Worm (Caenorhabditis elegans) whole organism, L1 larva: Measurements from ENCODE around the gene C46F9.5.

Experiments
- lin-39 ChIP-seq: fragments of 150-350 bp; optimal IDR thresholded peaks from 2 replicates; lab custom pipeline; 2014; ENCODE audit warnings: missing biosample characterization, missing genetic modification reagents, missing genetic modification characterization
- lsy-2 ChIP-seq, 2 experiments: fragments of 150-350 bp; optimal IDR thresholded peaks; 2 replicates each; lab custom pipeline; 2014; ENCODE audit warnings: missing biosample characterization in 2 of 2, missing genetic modification characterization in 2 of 2
- nhr-12 ChIP-seq: sonication (generic microtip); optimal IDR thresholded peaks from 2 replicates; lab custom pipeline; 2017; ENCODE audit warnings: missing biosample characterization, missing genetic modification characterization
- nhr-77 ChIP-seq: fragments of 150-350 bp; optimal IDR thresholded peaks from 2 replicates; lab custom pipeline; 2014; ENCODE audit warnings: missing biosample characterization, missing genetic modification characterization
- pqm-1 ChIP-seq: sonication (generic microtip); optimal IDR thresholded peaks from 3 replicates; lab custom pipeline; 2017; ENCODE audit warnings: missing biosample characterization, missing genetic modification characterization
- zag-1 ChIP-seq: fragments of 150-350 bp; optimal IDR thresholded peaks from 2 replicates; lab custom pipeline; 2014; ENCODE audit warnings: missing biosample characterization, missing genetic modification characterization
- ztf-4 ChIP-seq: fragments of 150-350 bp; optimal IDR thresholded peaks from 2 replicates; lab custom pipeline; 2014; ENCODE audit warnings: missing biosample characterization, missing genetic modification characterization

DNA sequence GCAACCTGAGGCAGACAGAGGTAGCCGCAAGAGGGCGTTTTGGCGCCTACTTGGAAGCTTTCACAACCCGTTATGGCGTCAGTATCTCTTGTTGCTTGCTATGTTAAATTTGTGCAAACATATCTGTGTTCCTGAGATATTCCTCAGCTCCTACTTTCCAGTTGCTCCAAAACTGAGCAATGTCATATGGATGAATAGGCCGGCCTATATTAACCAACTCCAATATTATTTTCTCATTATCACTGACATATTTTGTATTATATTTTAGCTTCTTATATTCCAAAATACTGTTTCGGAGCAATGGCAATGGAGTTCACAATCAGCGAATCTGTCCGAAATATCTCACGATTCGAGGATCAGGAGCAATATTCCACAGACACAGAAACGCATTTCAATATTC, 19.7 kb upstream of the C46F9.5 start, which contains the start of gene math-13:
- TF ChIP-seq ztf-4 (tag; lab: Kevin White, UChicago) (no peak), lin-39 (tag; lab: Kevin White, UChicago) (no peak), lsy-2 (tag; optimal IDR thresholded peaks at IDR 0.05; lab: Kevin White, UChicago) (no peak), nhr-77 (tag; lab: Kevin White, UChicago) (no peak), pqm-1 (tag; lab: Kevin White, UChicago) (no peak), nhr-12 (tag; lab: Kevin White, UChicago) (no peak), zag-1 (tag; lab: Kevin White, UChicago) (no peak)
